Worm (Caenorhabditis elegans): ENCODE measurements around the gene ZK675.4.

ZK675.4 gene

ce11 chrII:7900762-7901161 is 10.4 kb upstream of the ZK675.4 start:
- TF ChIP-seq zag-1 (tag; optimal IDR thresholded peaks at IDR 0.05) = no peak
- TF ChIP-seq nhr-11 (tag; optimal IDR thresholded peaks at IDR 0.05) = no peak
- TF ChIP-seq lin-15B (tag; optimal IDR thresholded peaks at IDR 0.05) = no peak
- no peak for TF ChIP-seq nhr-77 (tag; optimal IDR thresholded peaks at IDR 0.05)
- TF ChIP-seq elt-2 (tag; optimal IDR thresholded peaks at IDR 0.05) = no peak
- TF ChIP-seq ztf-11 (tag; optimal IDR thresholded peaks at IDR 0.05) = no peak
- TF ChIP-seq eor-1 (tag; optimal IDR thresholded peaks at IDR 0.05) = no peak
- no peak for TF ChIP-seq nhr-237 (tag; optimal IDR thresholded peaks at IDR 0.05)
- TF ChIP-seq nhr-28 (tag; optimal IDR thresholded peaks at IDR 0.05) = no peak
- no peak for TF ChIP-seq nhr-12 (tag; optimal IDR thresholded peaks at IDR 0.05)
- TF ChIP-seq egl-5 (tag; optimal IDR thresholded peaks at IDR 0.05) = no peak
- TF ChIP-seq hmg-11 (tag; optimal IDR thresholded peaks at IDR 0.05) = no peak
- no peak for TF ChIP-seq pqm-1 (tag; optimal IDR thresholded peaks at IDR 0.05)

DNA sequence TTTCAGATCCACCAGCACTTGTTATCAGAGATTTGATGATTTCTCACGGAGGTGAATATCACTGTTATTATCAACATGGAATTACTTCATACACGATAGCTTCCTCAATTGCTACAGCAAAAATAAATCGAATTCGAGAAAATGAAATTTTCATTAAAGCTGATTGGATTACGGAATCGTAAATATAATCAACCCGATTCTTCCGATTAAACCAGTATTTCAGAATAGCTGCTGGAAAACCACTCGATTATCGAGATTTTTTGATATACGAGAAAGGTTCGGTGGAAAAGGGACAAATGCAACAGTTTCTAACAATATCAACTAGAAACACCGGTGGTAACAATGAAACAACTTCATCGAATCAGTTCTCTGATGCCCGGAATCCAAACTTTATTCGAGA is 9.1 kb upstream of the ZK675.4 start:
- no peak for TF ChIP-seq ceh-82 (tag; optimal IDR thresholded peaks at IDR 0.05)
- TF ChIP-seq ceh-28 (tag; optimal IDR thresholded peaks at IDR 0.05) = no peak
- TF ChIP-seq snpc-4 (tag; optimal IDR thresholded peaks at IDR 0.05) = no peak
- no peak for TF ChIP-seq ama-1 (optimal IDR thresholded peaks at IDR 0.05)
- TF ChIP-seq nhr-25 (tag; optimal IDR thresholded peaks at IDR 0.05) = no peak

- no peak for TF ChIP-seq ZK546.5 (tag; optimal IDR thresholded peaks at IDR 0.05)
- peak; percentile 9 for TF ChIP-seq nfya-1 (tag; optimal IDR thresholded peaks at IDR 0.05; ENCODE audit: insufficient read depth)
- no peak for TF ChIP-seq mdl-1 (tag; optimal IDR thresholded peaks at IDR 0.05)
These were observed 3.5 kb upstream of the ZK675.4 start, which contains the start of gene best-23 for ce11 chrII:7907539-7907997. TSS of gene best-23 (minus strand) at chrII:7907589.

- peak; percentile 93 for TF ChIP-seq fkh-10 (GFP tag; optimal IDR thresholded peaks at IDR 0.05)
- no peak for TF ChIP-seq elt-3 (tag; optimal IDR thresholded peaks at IDR 0.05)
These were observed 9.1 kb downstream of the ZK675.4 start for ce11 chrII:7920178-7920577.

DNA sequence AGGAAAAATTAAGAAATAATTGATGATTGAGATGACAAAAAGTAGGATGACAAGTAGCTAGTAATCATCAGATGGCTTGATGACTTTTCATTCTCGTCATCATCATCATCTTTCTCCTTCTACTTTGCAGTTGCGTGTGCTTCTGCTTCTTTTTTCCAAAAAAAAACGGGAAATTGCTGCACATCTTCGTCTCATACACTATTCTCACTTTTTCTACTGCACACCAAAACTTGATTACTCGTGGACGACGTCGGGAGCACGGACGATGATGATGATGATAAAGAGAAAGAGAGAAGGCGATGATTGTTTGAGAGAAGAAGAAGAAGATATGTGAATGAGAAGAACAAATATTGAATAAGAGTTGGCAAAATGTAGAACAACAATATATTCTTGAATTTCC is 10.0 kb downstream of the ZK675.4 start:
- TF ChIP-seq fkh-10 (GFP tag; optimal IDR thresholded peaks at IDR 0.05) = peak; percentile 76
- TF ChIP-seq lin-15B (tag; optimal IDR thresholded peaks at IDR 0.05) = no peak

ce11 chrII:7928600-7928999 is 17.5 kb downstream of the ZK675.4 start, which contains the start of gene spv-1:
TSS of gene spv-1 (minus strand) at chrII:7928700.
- no peak for TF ChIP-seq ztf-11 (tag; optimal IDR thresholded peaks at IDR 0.05)
- TF ChIP-seq sea-2 (GFP tag; optimal IDR thresholded peaks at IDR 0.05) = no peak
- no peak for TF ChIP-seq elt-3 (tag; optimal IDR thresholded peaks at IDR 0.05)
- TF ChIP-seq nhr-76 (tag; optimal IDR thresholded peaks at IDR 0.05) = no peak
- TF ChIP-seq mdl-1 (tag; optimal IDR thresholded peaks at IDR 0.05) = no peak
- TF ChIP-seq hmg-11 (tag; optimal IDR thresholded peaks at IDR 0.05) = no peak

DNA sequence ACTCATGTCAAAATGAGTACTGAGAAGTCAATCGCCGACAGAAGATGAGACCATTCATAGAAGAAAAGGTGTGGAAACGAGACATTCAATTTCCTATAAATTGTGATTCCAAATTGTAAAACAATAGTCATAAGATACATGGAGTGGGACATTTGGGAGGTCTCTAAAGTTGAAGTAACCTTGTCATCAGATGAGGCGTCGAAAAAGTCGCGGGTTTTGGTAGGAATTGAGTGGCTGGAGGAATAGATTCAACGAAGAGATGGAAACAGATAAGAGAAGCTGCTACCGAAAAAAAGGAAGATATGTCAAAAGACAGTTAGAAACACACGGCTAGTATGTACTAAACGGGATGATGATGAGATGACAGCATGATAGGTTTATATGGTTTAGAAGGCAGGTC is 19.6 kb downstream of the ZK675.4 start:
- TF ChIP-seq nhr-25 (tag; optimal IDR thresholded peaks at IDR 0.05) (peak; percentile 75), elt-1 (tag; optimal IDR thresholded peaks at IDR 0.05) (peak; percentile 25), mml-1 (tag; optimal IDR thresholded peaks at IDR 0.05) (no peak), ztf-11 (tag; optimal IDR thresholded peaks at IDR 0.05) (no peak)

- TF ChIP-seq fkh-2 (tag; optimal IDR thresholded peaks at IDR 0.05) (no peak), nhr-25 (tag; optimal IDR thresholded peaks at IDR 0.05) (no peak), mml-1 (tag; optimal IDR thresholded peaks at IDR 0.05) (no peak), ztf-11 (tag; optimal IDR thresholded peaks at IDR 0.05) (no peak), nhr-11 (tag; optimal IDR thresholded peaks at IDR 0.05) (no peak), ztf-4 (tag; optimal IDR thresholded peaks at IDR 0.05) (no peak), egl-5 (tag; optimal IDR thresholded peaks at IDR 0.05) (no peak), elt-1 (tag; optimal IDR thresholded peaks at IDR 0.05) (no peak), snpc-4 (tag; optimal IDR thresholded peaks at IDR 0.05) (no peak), nhr-76 (tag; optimal IDR thresholded peaks at IDR 0.05) (no peak), fkh-10 (GFP tag; optimal IDR thresholded peaks at IDR 0.05) (no peak), pqm-1 (tag; optimal IDR thresholded peaks at IDR 0.05) (no peak)
These were observed 24.5 kb downstream of the ZK675.4 start for ce11 chrII:7935622-7936021.
